Worm (Caenorhabditis elegans) whole organism, late embryonic: ENCODE data around the gene srd-45.

Experiments used
- ama-1 ChIP-seq: fragments of 150-350 bp; optimal IDR thresholded peaks from 2 replicates; lab custom pipeline; 2014
- ceh-19 ChIP-seq: fragments of 200-800 bp; sonication (Bioruptor generic); optimal IDR thresholded peaks from 2 replicates; lab custom pipeline; 2018; ENCODE audit warnings: mild to moderate bottlenecking, missing genetic modification characterization, missing compliant biosample characterization
- ceh-9 ChIP-seq: sonication (generic microtip); optimal IDR thresholded peaks from 2 replicates; lab custom pipeline; 2016; ENCODE audit warnings: mild to moderate bottlenecking, missing genetic modification characterization, inconsistent platforms, missing compliant biosample characterization
- hlh-8 ChIP-seq: sonication (generic microtip); optimal IDR thresholded peaks from 2 replicates; lab custom pipeline; 2016; ENCODE audit warnings: missing genotype, missing genetic modification characterization, missing compliant biosample characterization
- mec-3 ChIP-seq: sonication (generic microtip); optimal IDR thresholded peaks from 2 replicates; lab custom pipeline; 2016; ENCODE audit warnings: borderline replicate concordance, missing genetic modification characterization, missing compliant biosample characterization
- nhr-11 ChIP-seq: fragments of 150-350 bp; optimal IDR thresholded peaks from 2 replicates; lab custom pipeline; 2014; ENCODE audit warnings: missing biosample characterization, missing genetic modification characterization

- no peak for TF ChIP-seq ceh-9 (tag; lab: Kevin White, UChicago)
- TF ChIP-seq ceh-19, result no peak
- TF ChIP-seq ama-1, result no peak
- no peak for TF ChIP-seq nhr-11 (tag; lab: Kevin White, UChicago)
- TF ChIP-seq mec-3 (tag; lab: Kevin White, UChicago), result no peak
- TF ChIP-seq hlh-8 (tag; lab: Kevin White, UChicago), result no peak
These were observed 38.2 kb upstream of the srd-45 start, which contains the start of gene C04B4.4 for ce11 chrX:12290539-12290938.
